Worm (Caenorhabditis elegans) whole organism, L2 larva: ENCODE data around the gene C18A3.7.
A peak's percentile ranks its signal among the peaks of the same experiment; 100 is the strongest.

Experiments used
- C34F6.9 ChIP-seq: fragments of 150-350 bp; optimal IDR thresholded peaks from 2 replicates; lab custom pipeline; 2014; ENCODE audit warnings: missing biosample characterization, missing genetic modification characterization
- F13H6.1 ChIP-seq: sonication (generic microtip); optimal IDR thresholded peaks from 2 replicates; lab custom pipeline; 2016; ENCODE audit warnings: missing genetic modification characterization, missing compliant biosample characterization
- R02D3.7 ChIP-seq: fragments of 150-350 bp; optimal IDR thresholded peaks from 2 replicates; lab custom pipeline; 2014; ENCODE audit warnings: missing biosample characterization, missing genetic modification characterization
- Y55F3AM.14 ChIP-seq: fragments of 200-800 bp; sonication (Bioruptor generic); optimal IDR thresholded peaks from 2 replicates; lab custom pipeline; 2018; ENCODE audit warnings: mild to moderate bottlenecking, missing genetic modification characterization, missing compliant biosample characterization
- ZK546.5 ChIP-seq: sonication (generic microtip); optimal IDR thresholded peaks from 2 replicates; lab custom pipeline; 2017; ENCODE audit warnings: missing biosample characterization, missing genetic modification characterization
- alr-1 ChIP-seq: fragments of 150-350 bp; optimal IDR thresholded peaks from 2 replicates; lab custom pipeline; 2014; ENCODE audit warnings: missing biosample characterization, missing genetic modification characterization
- aly-2 ChIP-seq: fragments of 150-350 bp; optimal IDR thresholded peaks from 2 replicates; lab custom pipeline; 2014; ENCODE audit warnings: missing biosample characterization, missing genetic modification characterization
- ama-1 ChIP-seq: fragments of 150-350 bp; optimal IDR thresholded peaks from 2 replicates; lab custom pipeline; 2018; ENCODE audit warnings: inconsistent platforms
- blmp-1 ChIP-seq: sonication (generic microtip); optimal IDR thresholded peaks from 2 replicates; lab custom pipeline; 2017; ENCODE audit warnings: missing genetic modification characterization, mild to moderate bottlenecking, missing compliant biosample characterization, antibody characterized with exemption, moderate library complexity; ENCODE audit not compliant: insufficient read depth
- ceh-16 ChIP-seq: fragments of 150-350 bp; optimal IDR thresholded peaks from 2 replicates; lab custom pipeline; 2014; ENCODE audit warnings: missing biosample characterization, missing genetic modification characterization
- ceh-82 ChIP-seq: fragments of 150-350 bp; optimal IDR thresholded peaks from 2 replicates; lab custom pipeline; 2014; ENCODE audit warnings: missing biosample characterization, missing genetic modification characterization
- crh-2 ChIP-seq: sonication (generic microtip); optimal IDR thresholded peaks from 2 replicates; lab custom pipeline; 2017; ENCODE audit warnings: missing biosample characterization, missing genetic modification characterization
- dmd-4 ChIP-seq: sonication (generic microtip); optimal IDR thresholded peaks from 2 replicates; lab custom pipeline; 2017; ENCODE audit warnings: missing biosample characterization, missing genetic modification characterization
- egl-27 ChIP-seq: sonication (generic microtip); optimal IDR thresholded peaks from 3 replicates; lab custom pipeline; 2017; ENCODE audit warnings: missing biosample characterization, missing genetic modification reagents, missing genetic modification characterization
- elt-1 ChIP-seq: fragments of 150-350 bp; optimal IDR thresholded peaks from 2 replicates; lab custom pipeline; 2014; ENCODE audit warnings: missing biosample characterization, missing genetic modification characterization
- elt-3 ChIP-seq: sonication (generic microtip); optimal IDR thresholded peaks from 2 replicates; lab custom pipeline; 2017; ENCODE audit warnings: missing biosample characterization, missing genetic modification characterization
- fos-1 ChIP-seq: fragments of 150-350 bp; optimal IDR thresholded peaks from 2 replicates; lab custom pipeline; 2014; ENCODE audit warnings: missing biosample characterization, missing genetic modification characterization
- gmeb-1 ChIP-seq: fragments of 150-350 bp; optimal IDR thresholded peaks from 2 replicates; lab custom pipeline; 2014; ENCODE audit warnings: missing biosample characterization, missing genetic modification characterization
- lin-11 ChIP-seq: fragments of 150-350 bp; sonication (generic microtip); optimal IDR thresholded peaks from 2 replicates; lab custom pipeline; 2014; ENCODE audit warnings: missing biosample characterization, missing genetic modification characterization, inconsistent platforms, mixed read lengths
- lin-13 ChIP-seq: fragments of 150-350 bp; optimal IDR thresholded peaks from 2 replicates; lab custom pipeline; 2014; ENCODE audit warnings: missing biosample characterization, missing genetic modification reagents, missing genetic modification characterization
- lin-39 ChIP-seq: fragments of 150-350 bp; optimal IDR thresholded peaks from 2 replicates; lab custom pipeline; 2014; ENCODE audit warnings: missing biosample characterization, missing genetic modification reagents, missing genetic modification characterization
- lsy-2 ChIP-seq, 2 experiments: fragments of 150-350 bp in 1 of 2; sonication (generic microtip) in 1 of 2; optimal IDR thresholded peaks; 2 replicates each; lab custom pipeline; 2014 to 2017; ENCODE audit warnings: missing biosample characterization in 2 of 2, missing genetic modification characterization in 2 of 2
- mab-5 ChIP-seq: fragments of 150-350 bp; optimal IDR thresholded peaks from 2 replicates; lab custom pipeline; 2014; ENCODE audit warnings: missing biosample characterization, missing genetic modification characterization
- mbf-1 ChIP-seq: sonication (generic microtip); optimal IDR thresholded peaks from 2 replicates; lab custom pipeline; 2017; ENCODE audit warnings: missing biosample characterization, missing genetic modification characterization
- mdl-1 ChIP-seq, 2 experiments: fragments of 150-350 bp in 1 of 2; sonication (generic microtip) in 1 of 2; optimal IDR thresholded peaks; 2 replicates each; lab custom pipeline; 2017; ENCODE audit warnings: missing biosample characterization in 2 of 2, missing genetic modification characterization in 2 of 2
- nhr-10 ChIP-seq: sonication (generic microtip); optimal IDR thresholded peaks from 2 replicates; lab custom pipeline; 2017; ENCODE audit warnings: missing biosample characterization, missing genetic modification characterization
- nhr-11 ChIP-seq: fragments of 150-350 bp; optimal IDR thresholded peaks from 2 replicates; lab custom pipeline; 2014; ENCODE audit warnings: missing biosample characterization, missing genetic modification characterization
- nhr-12 ChIP-seq: fragments of 150-350 bp; optimal IDR thresholded peaks from 2 replicates; lab custom pipeline; 2014; ENCODE audit warnings: missing biosample characterization, missing genetic modification characterization
- nhr-129 ChIP-seq: fragments of 150-350 bp; optimal IDR thresholded peaks from 2 replicates; lab custom pipeline; 2014; ENCODE audit warnings: missing biosample characterization, missing genetic modification characterization
- nhr-21 ChIP-seq: fragments of 150-350 bp; optimal IDR thresholded peaks from 2 replicates; lab custom pipeline; 2014; ENCODE audit warnings: missing biosample characterization, missing genetic modification characterization
- nhr-23 ChIP-seq: fragments of 150-350 bp; optimal IDR thresholded peaks from 2 replicates; lab custom pipeline; 2014; ENCODE audit warnings: missing biosample characterization, missing genetic modification reagents, missing genetic modification characterization
- nhr-237 ChIP-seq: fragments of 150-350 bp; optimal IDR thresholded peaks from 2 replicates; lab custom pipeline; 2014; ENCODE audit warnings: missing biosample characterization, missing genetic modification characterization
- nhr-25 ChIP-seq: fragments of 150-350 bp; sonication (generic microtip); optimal IDR thresholded peaks from 3 replicates; lab custom pipeline; 2014; ENCODE audit warnings: missing biosample characterization, missing genetic modification characterization
- nhr-6 ChIP-seq: fragments of 150-350 bp; optimal IDR thresholded peaks from 2 replicates; lab custom pipeline; 2014; ENCODE audit warnings: missing biosample characterization, missing genetic modification characterization
- nhr-77 ChIP-seq: fragments of 150-350 bp; optimal IDR thresholded peaks from 2 replicates; lab custom pipeline; 2014; ENCODE audit warnings: missing biosample characterization, missing genetic modification characterization
- peb-1 ChIP-seq: fragments of 150-350 bp; optimal IDR thresholded peaks from 2 replicates; lab custom pipeline; 2014; ENCODE audit warnings: missing biosample characterization, missing genetic modification characterization
- sem-4 ChIP-seq: fragments of 150-350 bp; optimal IDR thresholded peaks from 2 replicates; lab custom pipeline; 2014; ENCODE audit warnings: missing biosample characterization, missing genetic modification reagents, missing genetic modification characterization
- skn-1 ChIP-seq: sonication (generic microtip); optimal IDR thresholded peaks from 2 replicates; lab custom pipeline; 2017; ENCODE audit warnings: missing biosample characterization, missing genetic modification characterization
- sma-3 ChIP-seq: sonication (generic microtip); optimal IDR thresholded peaks from 2 replicates; lab custom pipeline; 2016; ENCODE audit warnings: missing genetic modification reagents, missing genetic modification characterization, missing compliant biosample characterization
- sma-9 ChIP-seq, 2 experiments: fragments of 150-350 bp in 1 of 2; sonication (generic microtip) in 1 of 2; optimal IDR thresholded peaks; 2 replicates each; lab custom pipeline; 2014 to 2016; ENCODE audit warnings: missing genetic modification characterization in 2 of 2, mild to moderate bottlenecking in 1 of 2, missing biosample characterization in 1 of 2, missing compliant biosample characterization in 1 of 2, missing genetic modification reagents in 1 of 2, moderate library complexity in 1 of 2
- snpc-4 ChIP-seq: fragments of 150-350 bp; optimal IDR thresholded peaks from 2 replicates; lab custom pipeline; 2014; ENCODE audit warnings: missing biosample characterization, missing genetic modification characterization
- unc-39 ChIP-seq: fragments of 150-350 bp; optimal IDR thresholded peaks from 2 replicates; lab custom pipeline; 2014; ENCODE audit warnings: missing biosample characterization, missing genetic modification characterization
- unc-55 ChIP-seq: fragments of 150-350 bp; sonication (generic microtip); optimal IDR thresholded peaks from 3 replicates; lab custom pipeline; 2014; ENCODE audit warnings: missing biosample characterization, missing genetic modification reagents, missing genetic modification characterization
- unc-62 ChIP-seq: fragments of 150-350 bp; optimal IDR thresholded peaks from 2 replicates; lab custom pipeline; 2014; ENCODE audit warnings: missing biosample characterization, missing genetic modification reagents, missing genetic modification characterization
- zag-1 ChIP-seq: fragments of 150-350 bp; optimal IDR thresholded peaks from 2 replicates; lab custom pipeline; 2014; ENCODE audit warnings: missing biosample characterization, missing genetic modification characterization
- ztf-1 ChIP-seq: fragments of 200-800 bp; sonication (Bioruptor generic); conservative IDR thresholded peaks from 2 replicates; pipeline ENCODE4 v1.3.6; 2022; ENCODE audit warnings: missing genetic modification characterization, missing compliant biosample characterization
- ztf-11 ChIP-seq: sonication (generic microtip); optimal IDR thresholded peaks from 2 replicates; lab custom pipeline; 2017; ENCODE audit warnings: missing biosample characterization, missing genetic modification characterization
- ztf-4 ChIP-seq: fragments of 150-350 bp; optimal IDR thresholded peaks from 2 replicates; lab custom pipeline; 2014; ENCODE audit warnings: missing biosample characterization, missing genetic modification characterization

C18A3.7 gene

DNA sequence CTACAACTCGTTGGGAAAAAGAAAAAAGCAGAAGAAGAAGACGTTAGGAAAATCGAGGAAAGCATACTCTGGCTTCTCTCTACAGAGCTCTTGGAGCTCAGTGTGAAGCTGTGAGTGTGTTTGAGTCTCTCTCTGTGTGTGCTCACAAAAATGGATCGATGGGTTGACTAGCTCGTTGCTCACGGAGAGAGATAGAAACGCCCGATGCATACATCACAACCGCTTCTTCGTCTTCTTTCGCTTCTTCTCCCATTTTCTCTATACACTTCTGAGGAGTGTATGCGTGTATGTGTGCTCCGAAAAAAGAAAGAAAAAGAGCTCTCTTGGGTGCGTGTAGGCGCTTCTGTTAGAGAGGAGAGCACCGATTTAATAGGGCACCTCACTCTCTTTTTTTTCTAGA lies 5.1 kb downstream of the C18A3.7 start:
- no peak for TF ChIP-seq dmd-4 (tag; lab: Kevin White, UChicago)
- TF ChIP-seq alr-1: no peak
- peak; percentile 38 for TF ChIP-seq lin-13 (GFP tag; lab: Kevin White, UChicago)
- TF ChIP-seq ztf-11 (tag; lab: Kevin White, UChicago): no peak
- peak; percentile 80 for TF ChIP-seq crh-2
- no peak for TF ChIP-seq nhr-12 (tag; lab: Kevin White, UChicago)
- TF ChIP-seq gmeb-1 (tag; lab: Kevin White, UChicago): no peak
- TF ChIP-seq nhr-77 (tag; lab: Kevin White, UChicago): no peak
- no peak for TF ChIP-seq nhr-237
- TF ChIP-seq nhr-10 (tag; lab: Kevin White, UChicago): no peak
- TF ChIP-seq C34F6.9 (tag; lab: Kevin White, UChicago): peak; percentile 88
- TF ChIP-seq unc-39 (tag; lab: Kevin White, UChicago): no peak
- TF ChIP-seq nhr-21 (tag; lab: Kevin White, UChicago): no peak
- TF ChIP-seq ceh-16 (tag; lab: Kevin White, UChicago): no peak
- no peak for TF ChIP-seq nhr-23 (tag; lab: Kevin White, UChicago)
- TF ChIP-seq skn-1 (tag; lab: Kevin White, UChicago): no peak
- no peak for TF ChIP-seq ztf-4
- TF ChIP-seq R02D3.7 (tag; lab: Kevin White, UChicago): no peak
- no peak for TF ChIP-seq ZK546.5 (tag; lab: Kevin White, UChicago)
- peak in 1 of 2 experiments; percentile 55 for TF ChIP-seq mdl-1 (tag; optimal IDR thresholded peaks at IDR 0.05; lab: Kevin White, UChicago)
- peak; percentile 64 for TF ChIP-seq snpc-4 (tag; lab: Kevin White, UChicago)
- peak; percentile 53 for TF ChIP-seq sem-4 (tag; lab: Kevin White, UChicago)
- TF ChIP-seq peb-1 (tag; lab: Kevin White, UChicago): no peak
- TF ChIP-seq mab-5 (tag; lab: Kevin White, UChicago): peak; percentile 49
- TF ChIP-seq lsy-2 (tag; optimal IDR thresholded peaks at IDR 0.05; lab: Kevin White, UChicago): peak; percentile 22 to 59
- no peak for TF ChIP-seq nhr-11
- peak; percentile 52 for TF ChIP-seq F13H6.1 (tag; lab: Kevin White, UChicago)
- TF ChIP-seq ama-1 (lab: Kevin White, UChicago): no peak
- TF ChIP-seq unc-62 (GFP tag; lab: Kevin White, UChicago): no peak
- peak; percentile 89 for TF ChIP-seq nhr-129 (tag; lab: Kevin White, UChicago)
- TF ChIP-seq ceh-82 (tag; lab: Kevin White, UChicago): peak; percentile 3
- no peak for TF ChIP-seq fos-1
- TF ChIP-seq egl-27: no peak
- no peak for TF ChIP-seq nhr-25 (tag; lab: Kevin White, UChicago)
- peak; percentile 91 for TF ChIP-seq zag-1 (tag; lab: Kevin White, UChicago)
- no peak for TF ChIP-seq ztf-1 (GFP tag; lab: Robert Waterston, UW)
- peak; percentile 53 for TF ChIP-seq sma-9 (GFP tag; optimal IDR thresholded peaks at IDR 0.05; lab: Kevin White, UChicago)
- TF ChIP-seq sma-9 (tag; optimal IDR thresholded peaks at IDR 0.05; lab: Kevin White, UChicago): no peak
- no peak for TF ChIP-seq sma-3
- no peak for TF ChIP-seq aly-2 (tag; lab: Kevin White, UChicago)
- peak; percentile 82 for TF ChIP-seq nhr-6 (tag; lab: Kevin White, UChicago)
- no peak for TF ChIP-seq elt-1 (tag; lab: Kevin White, UChicago)
- no peak for TF ChIP-seq blmp-1
- TF ChIP-seq unc-55: peak; percentile 96
- TF ChIP-seq lin-11 (tag; lab: Kevin White, UChicago): peak; percentile 89
- no peak for TF ChIP-seq mbf-1 (tag; lab: Kevin White, UChicago)
- peak; percentile 20 for TF ChIP-seq lin-39 (tag; lab: Kevin White, UChicago)
- no peak for TF ChIP-seq elt-3
- peak; percentile 54 for TF ChIP-seq Y55F3AM.14 (GFP tag; lab: Kevin White, UChicago)
